Worm (Caenorhabditis elegans): Measurements from ENCODE around the gene C35A5.4.

DNA sequence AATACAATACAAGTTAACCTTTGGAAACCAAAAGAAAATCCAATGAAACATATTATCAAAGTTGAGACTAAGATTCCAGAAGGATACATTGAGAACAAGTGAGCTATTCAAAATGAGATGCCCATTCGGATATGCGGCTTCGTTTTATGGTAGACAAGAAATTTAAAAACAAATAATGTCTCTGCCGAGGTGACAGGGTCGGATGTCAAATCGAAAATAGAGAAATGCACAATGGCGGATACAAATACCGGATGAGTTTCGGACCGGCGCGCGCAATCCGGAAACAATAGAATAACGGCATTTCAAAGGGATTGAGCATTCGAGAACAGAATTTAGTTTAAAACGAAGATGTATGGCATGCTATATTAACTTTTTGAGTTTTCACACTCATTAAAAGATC is 33.6 kb upstream of the C35A5.4 start, which contains the start of gene F22E12.3:
- TF ChIP-seq flt-1 (GFP tag; IDR thresholded peaks at IDR 0.05) (no peak), B0310.2 (tag; optimal IDR thresholded peaks at IDR 0.05) (no peak), aly-1 (tag; optimal IDR thresholded peaks at IDR 0.05) (no peak), ceh-36 (tag; optimal IDR thresholded peaks at IDR 0.05) (no peak)
